Fruit fly (Drosophila melanogaster): ENCODE measurements around the gene Reph.

Gene Reph

dm6 chr2L:3776614-3777196 is 26.6 kb upstream of the Reph start (continued):
- no peak for TF ChIP-seq pho (GFP tag; optimal IDR thresholded peaks at IDR 0.05)
- TF ChIP-seq CG10267 (tag; optimal IDR thresholded peaks at IDR 0.05), result peak; percentile 89
- TF ChIP-seq lbe (GFP tag; optimal IDR thresholded peaks at IDR 0.05), result peak; percentile 81
- no peak for TF ChIP-seq CG17912 (GFP tag; optimal IDR thresholded peaks at IDR 0.05)
- TF ChIP-seq ash1 (GFP tag; optimal IDR thresholded peaks at IDR 0.05), result no peak
- TF ChIP-seq pita (GFP tag; optimal IDR thresholded peaks at IDR 0.05), result no peak
- TF ChIP-seq CG14050 (GFP tag; IDR thresholded peaks at IDR 0.05), result peak; percentile 67
- peak; percentile 68 for TF ChIP-seq CG10462 (GFP tag; optimal IDR thresholded peaks at IDR 0.05)
- TF ChIP-seq CG8359 (GFP tag; optimal IDR thresholded peaks at IDR 0.05; ENCODE audit: borderline replicate concordance), result peak; percentile 71
- TF ChIP-seq CG17568 (GFP tag; optimal IDR thresholded peaks at IDR 0.05), result peak; percentile 53
- TF ChIP-seq kay (GFP tag; optimal IDR thresholded peaks at IDR 0.05), result no peak
- TF ChIP-seq oc (tag; optimal IDR thresholded peaks at IDR 0.05), result peak; percentile 90
- peak; percentile 71; the same call in 2 of the 3 replicates for TF ChIP-seq Dbx (GFP tag; IDR thresholded peaks at IDR 0.05)
- TF ChIP-seq Kr (GFP tag; optimal IDR thresholded peaks at IDR 0.05), result peak; percentile 82
- peak; percentile 62 for TF ChIP-seq CG2875 (GFP tag; optimal IDR thresholded peaks at IDR 0.05)
- TF ChIP-seq CG14667 (GFP tag; IDR thresholded peaks at IDR 0.05), result peak; percentile 68
- TF ChIP-seq shn (GFP tag; optimal IDR thresholded peaks at IDR 0.05), result no peak
- TF ChIP-seq toy (GFP tag; IDR thresholded peaks at IDR 0.05), result 0 out of 2 replicates have a peak, but pooled peaks have one; percentile 14
- no peak for TF ChIP-seq Trl (optimal IDR thresholded peaks at IDR 0.05)
- no peak for TF ChIP-seq Trl (GFP tag; optimal IDR thresholded peaks at IDR 0.05)
- no peak for TF ChIP-seq Gsc (GFP tag; IDR thresholded peaks at IDR 0.05)
- peak in 1 of 2 experiments; percentile 55 for TF ChIP-seq Hr78 (GFP tag; optimal IDR thresholded peaks at IDR 0.05)
- peak; percentile 70; the same call in 2 of the 3 replicates for TF ChIP-seq H15 (GFP tag; IDR thresholded peaks at IDR 0.05)
- no peak for TF ChIP-seq CG6175 (GFP tag; IDR thresholded peaks at IDR 0.05)
- no peak for TF ChIP-seq HLHmδ (GFP tag; optimal IDR thresholded peaks at IDR 0.05)
- TF ChIP-seq CG7963 (GFP tag; IDR thresholded peaks at IDR 0.05; ENCODE audit: partially characterized antibody), result no peak
- peak; percentile 82 for TF ChIP-seq ci (GFP tag; IDR thresholded peaks at IDR 0.05)
- peak; percentile 75 for TF ChIP-seq dysf (GFP tag; IDR thresholded peaks at IDR 0.05)
- no peak for TF ChIP-seq cas (GFP tag; IDR thresholded peaks at IDR 0.05)
- TF ChIP-seq cg (GFP tag; optimal IDR thresholded peaks at IDR 0.05), result peak; percentile 65
- TF ChIP-seq HLH4C (GFP tag; IDR thresholded peaks at IDR 0.05; ENCODE audit: partially characterized antibody), result no peak
- TF ChIP-seq CG17385 (GFP tag; optimal IDR thresholded peaks at IDR 0.05), result peak; percentile 85
- no peak; the same call in 1 of the 2 replicates for TF ChIP-seq CG5953 (GFP tag; IDR thresholded peaks at IDR 0.05)
- peak; percentile 90 for TF ChIP-seq CG4404 (GFP tag; IDR thresholded peaks at IDR 0.05)
- TF ChIP-seq usp (GFP tag; optimal IDR thresholded peaks at IDR 0.05), result no peak
- peak; percentile 76 for TF ChIP-seq fd102C (GFP tag; optimal IDR thresholded peaks at IDR 0.05)
- peak; percentile 86 for TF ChIP-seq Oli (tag; optimal IDR thresholded peaks at IDR 0.05)
- TF ChIP-seq NC2α (GFP tag; optimal IDR thresholded peaks at IDR 0.05), result peak; percentile 7
- no peak for TF ChIP-seq gcm2 (GFP tag; optimal IDR thresholded peaks at IDR 0.05)
- TF ChIP-seq ranshi (GFP tag; IDR thresholded peaks at IDR 0.05), result peak; percentile 87
- peak; percentile 94 for TF ChIP-seq CG8388 (GFP tag; optimal IDR thresholded peaks at IDR 0.05)
- no peak for TF ChIP-seq CG8089 (GFP tag; optimal IDR thresholded peaks at IDR 0.05)
